Fruit fly (Drosophila melanogaster) whole organism, embryonic: ENCODE results near the gene Paics.
A peak's percentile ranks its signal among the peaks of the same experiment; 100 is the strongest.

Source experiments
- CG10431 ChIP-seq: fragments of 200-800 bp; sonication (Bioruptor generic); optimal IDR thresholded peaks from 3 replicates; lab custom pipeline; 2018; ENCODE audit warnings: missing biosample characterization, mild to moderate bottlenecking, missing genetic modification characterization
- CG10979 ChIP-seq: fragments of 200-800 bp; sonication (Bioruptor generic); optimal IDR thresholded peaks from 2 replicates; lab custom pipeline; 2018; ENCODE audit warnings: missing biosample characterization, mild to moderate bottlenecking, missing genetic modification characterization, moderate library complexity
- CG11247 ChIP-seq: fragments of 200-800 bp; sonication (Bioruptor generic); IDR thresholded peaks from 2 replicates; pipeline ENCODE4 v1.3.6; 2022; ENCODE audit warnings: missing biosample characterization, missing genetic modification characterization
- CG11695 ChIP-seq: fragments of 200-800 bp; sonication (Bioruptor generic); IDR thresholded peaks from 3 replicates; pipeline ENCODE4 v1.3.6; 2022; ENCODE audit warnings: missing biosample characterization, missing genetic modification characterization
- CG12236 ChIP-seq: fragments of 200-800 bp; sonication (Bioruptor generic); optimal IDR thresholded peaks from 2 replicates; lab custom pipeline; 2016; ENCODE audit warnings: missing biosample characterization, missing genetic modification characterization
- CG14441 ChIP-seq: fragments of 200-800 bp; sonication (Bioruptor generic); IDR thresholded peaks from 2 replicates; pipeline ENCODE4 v1.3.6; 2022; ENCODE audit warnings: missing biosample characterization, missing genetic modification characterization
- CG17361 ChIP-seq: fragments of 200-800 bp; sonication (Bioruptor generic); IDR thresholded peaks from 3 replicates; pipeline ENCODE4 v1.3.6; 2022; ENCODE audit warnings: missing biosample characterization, missing genetic modification characterization
- CG1792 ChIP-seq: fragments of 200-800 bp; sonication (Bioruptor generic); optimal IDR thresholded peaks from 2 replicates; lab custom pipeline; 2016; ENCODE audit warnings: missing biosample characterization, missing genetic modification characterization
- CG31365 ChIP-seq: fragments of 200-800 bp; sonication (Bioruptor generic); optimal IDR thresholded peaks from 2 replicates; lab custom pipeline; 2018; ENCODE audit warnings: missing biosample characterization, mild to moderate bottlenecking, missing genetic modification characterization
- CG31388 ChIP-seq: fragments of 200-800 bp; sonication (Bioruptor generic); optimal IDR thresholded peaks from 2 replicates; lab custom pipeline; 2016; ENCODE audit warnings: missing biosample characterization, missing genetic modification characterization
- CG3281 ChIP-seq: fragments of 200-800 bp; sonication (Bioruptor generic); optimal IDR thresholded peaks from 3 replicates; lab custom pipeline; 2017; ENCODE audit warnings: missing biosample characterization, mild to moderate bottlenecking, missing genetic modification characterization
- CG34224 ChIP-seq: fragments of 200-800 bp; sonication (Bioruptor generic); IDR thresholded peaks from 3 replicates; pipeline ENCODE4 v1.3.6; 2022; ENCODE audit warnings: missing biosample characterization, missing genetic modification characterization; ENCODE audit not compliant: partially characterized antibody
- CG43689 ChIP-seq: fragments of 200-800 bp; sonication (Bioruptor generic); IDR thresholded peaks from 2 replicates; pipeline ENCODE4 v1.3.6; 2022; ENCODE audit warnings: missing biosample characterization, missing genetic modification characterization
- CG7556 ChIP-seq: fragments of 200-800 bp; sonication (Bioruptor generic); optimal IDR thresholded peaks from 2 replicates; lab custom pipeline; 2017; ENCODE audit warnings: missing biosample characterization, mild to moderate bottlenecking, missing genetic modification characterization
- CG7963 ChIP-seq: fragments of 200-800 bp; sonication (Bioruptor generic); IDR thresholded peaks from 3 replicates; pipeline ENCODE4 v1.3.6; 2022; ENCODE audit warnings: missing biosample characterization, missing genetic modification characterization; ENCODE audit not compliant: partially characterized antibody
- CG9609 ChIP-seq: fragments of 200-800 bp; sonication (Bioruptor generic); optimal IDR thresholded peaks from 3 replicates; lab custom pipeline; 2016; ENCODE audit warnings: missing biosample characterization, missing genetic modification characterization
- CG9797 ChIP-seq: fragments of 200-800 bp; sonication (Bioruptor generic); optimal IDR thresholded peaks from 3 replicates; lab custom pipeline; 2018; ENCODE audit warnings: missing biosample characterization, mild to moderate bottlenecking, missing genetic modification characterization
- Ets97D ChIP-seq: fragments of 200-800 bp; sonication (Bioruptor generic); optimal IDR thresholded peaks from 3 replicates; lab custom pipeline; 2016; ENCODE audit warnings: missing biosample characterization, missing genetic modification characterization
- HHEX ChIP-seq: fragments of 200-800 bp; sonication (Bioruptor generic); optimal IDR thresholded peaks from 3 replicates; lab custom pipeline; 2017; ENCODE audit warnings: missing biosample characterization, mild to moderate bottlenecking, missing genetic modification characterization, missing genetic modification reagents
- Kr ChIP-seq: fragments of 200-800 bp; sonication (Bioruptor generic); optimal IDR thresholded peaks from 2 replicates; lab custom pipeline; 2017; ENCODE audit warnings: missing biosample characterization, mild to moderate bottlenecking, missing genetic modification characterization
- Lim3 ChIP-seq: fragments of 200-800 bp; sonication (Bioruptor generic); IDR thresholded peaks from 2 replicates; pipeline ENCODE4 v1.3.6; 2022; ENCODE audit warnings: missing biosample characterization, missing genetic modification characterization
- Mes4 ChIP-seq: fragments of 200-800 bp; sonication (Bioruptor generic); optimal IDR thresholded peaks from 2 replicates; lab custom pipeline; 2016; ENCODE audit warnings: missing biosample characterization, missing genetic modification characterization
- NFAT ChIP-seq: fragments of 200-800 bp; sonication (Bioruptor generic); IDR thresholded peaks from 2 replicates; pipeline ENCODE4 v1.3.6; 2022; ENCODE audit warnings: missing biosample characterization, missing genetic modification characterization
- Nf-YA ChIP-seq: fragments of 200-800 bp; sonication (Bioruptor generic); IDR thresholded peaks from 2 replicates; pipeline ENCODE4 v1.3.6; 2022; ENCODE audit warnings: missing biosample characterization, missing genetic modification characterization
- Nf-YB ChIP-seq: fragments of 200-800 bp; sonication (Bioruptor generic); optimal IDR thresholded peaks from 3 replicates; lab custom pipeline; 2019; ENCODE audit warnings: missing biosample characterization, mild to moderate bottlenecking, missing genetic modification characterization, moderate library complexity
- PHDP ChIP-seq: fragments of 200-800 bp; sonication (Bioruptor generic); optimal IDR thresholded peaks from 3 replicates; lab custom pipeline; 2018; ENCODE audit warnings: missing biosample characterization, mild to moderate bottlenecking, missing genetic modification characterization, moderate library complexity
- Poxn ChIP-seq: fragments of 200-800 bp; sonication (Bioruptor generic); IDR thresholded peaks from 2 replicates; pipeline ENCODE4 v1.3.6; 2022; ENCODE audit warnings: missing biosample characterization, missing genetic modification characterization
- TFAM ChIP-seq: fragments of 200-800 bp; sonication (Bioruptor generic); optimal IDR thresholded peaks from 2 replicates; lab custom pipeline; 2017; ENCODE audit warnings: missing biosample characterization, missing genetic modification characterization, inconsistent platforms
- Xbp1 ChIP-seq: fragments of 200-800 bp; sonication (Bioruptor generic); optimal IDR thresholded peaks from 3 replicates; lab custom pipeline; 2016; ENCODE audit warnings: missing biosample characterization, mild to moderate bottlenecking, missing genetic modification characterization
- bbx ChIP-seq: fragments of 200-800 bp; sonication (Bioruptor generic); IDR thresholded peaks from 2 replicates; pipeline ENCODE4 v1.3.6; 2022; ENCODE audit warnings: missing biosample characterization, missing genetic modification characterization; ENCODE audit not compliant: partially characterized antibody
- bowl ChIP-seq: fragments of 200-800 bp; sonication (Bioruptor generic); IDR thresholded peaks from 2 replicates; pipeline ENCODE4 v1.3.6; 2022; ENCODE audit warnings: missing biosample characterization, missing genetic modification characterization
- cas ChIP-seq: fragments of 200-800 bp; sonication (Bioruptor generic); IDR thresholded peaks from 2 replicates; pipeline ENCODE4 v1.3.6; 2022; ENCODE audit warnings: missing biosample characterization, missing genetic modification characterization
- dysf ChIP-seq: fragments of 200-800 bp; sonication (Bioruptor generic); IDR thresholded peaks from 3 replicates; pipeline ENCODE4 v1.3.6; 2022; ENCODE audit warnings: missing biosample characterization, missing genetic modification characterization
- grn ChIP-seq: fragments of 200-800 bp; sonication (Bioruptor generic); optimal IDR thresholded peaks from 3 replicates; lab custom pipeline; 2017; ENCODE audit warnings: missing biosample characterization, missing genetic modification characterization
- gro ChIP-seq: fragments of 200-800 bp; sonication (Bioruptor generic); optimal IDR thresholded peaks from 2 replicates; lab custom pipeline; 2016; ENCODE audit warnings: missing biosample characterization, missing genetic modification characterization
- h ChIP-seq: fragments of >200 bp; optimal IDR thresholded peaks from 2 replicates; lab custom pipeline; 2017
- hbn ChIP-seq: fragments of 200-800 bp; sonication (Bioruptor generic); IDR thresholded peaks from 2 replicates; pipeline ENCODE4 v1.3.6; 2022; ENCODE audit warnings: missing biosample characterization, missing genetic modification characterization; ENCODE audit not compliant: partially characterized antibody
- jigr1 ChIP-seq: fragments of 200-800 bp; sonication (Bioruptor generic); IDR thresholded peaks from 3 replicates; pipeline ENCODE4 v1.3.6; 2022; ENCODE audit warnings: missing biosample characterization, missing genetic modification characterization
- jumu ChIP-seq: fragments of 200-800 bp; sonication (Bioruptor generic); optimal IDR thresholded peaks from 3 replicates; lab custom pipeline; 2016; ENCODE audit warnings: missing biosample characterization, missing genetic modification characterization
- klu ChIP-seq: fragments of 200-800 bp; sonication (Bioruptor generic); IDR thresholded peaks from 2 replicates; pipeline ENCODE4 v1.3.6; 2022; ENCODE audit warnings: missing biosample characterization, missing genetic modification characterization
- lab ChIP-seq: fragments of 200-800 bp; sonication (Bioruptor generic); optimal IDR thresholded peaks from 3 replicates; lab custom pipeline; 2017; ENCODE audit warnings: missing biosample characterization, missing genetic modification characterization, mild to moderate bottlenecking, moderate library complexity, missing genetic modification reagents
- lov ChIP-seq, 2 experiments: fragments of 200-800 bp in 1 of 2; fragments of >200 bp in 1 of 2; sonication (Bioruptor generic) in 1 of 2; IDR thresholded peaks in 1 of 2; optimal IDR thresholded peaks in 1 of 2; 2 replicates in 1 of 2; 3 replicates in 1 of 2; pipeline versions ENCODE4 v1.3.6 to Lab custom; 2017 to 2022; ENCODE audit warnings: missing biosample characterization in 1 of 2, missing genetic modification characterization in 1 of 2
- nom ChIP-seq: fragments of 200-800 bp; sonication (Bioruptor generic); optimal IDR thresholded peaks from 2 replicates; lab custom pipeline; 2017; ENCODE audit warnings: missing biosample characterization, missing genetic modification characterization, mild to moderate bottlenecking, moderate library complexity, missing genetic modification reagents
- row ChIP-seq: fragments of 200-800 bp; sonication (Bioruptor generic); IDR thresholded peaks from 3 replicates; pipeline ENCODE4 v1.3.6; 2022; ENCODE audit warnings: missing biosample characterization, missing genetic modification characterization
- run ChIP-seq: fragments of 200-800 bp; sonication (Bioruptor generic); optimal IDR thresholded peaks from 3 replicates; lab custom pipeline; 2018; ENCODE audit warnings: missing biosample characterization, mild to moderate bottlenecking, missing genetic modification characterization
- sisA ChIP-seq: fragments of 200-800 bp; sonication (Bioruptor generic); IDR thresholded peaks from 2 replicates; pipeline ENCODE4 v1.3.6; 2022; ENCODE audit warnings: missing biosample characterization, missing genetic modification characterization
- trem ChIP-seq: fragments of 200-800 bp; optimal IDR thresholded peaks from 3 replicates; lab custom pipeline; 2019; ENCODE audit warnings: missing biosample characterization, mild to moderate bottlenecking, missing genetic modification characterization, moderate library complexity
- vnd ChIP-seq: fragments of 200-800 bp; sonication (Bioruptor generic); IDR thresholded peaks from 3 replicates; pipeline ENCODE4 v1.3.6; 2022; ENCODE audit warnings: missing biosample characterization, missing genetic modification characterization; ENCODE audit not compliant: partially characterized antibody
- zf30C ChIP-seq: fragments of 200-800 bp; sonication (Bioruptor generic); optimal IDR thresholded peaks from 3 replicates; lab custom pipeline; 2018; ENCODE audit warnings: missing biosample characterization, mild to moderate bottlenecking, missing genetic modification characterization

Paics gene

dm6 chrX:12750928-12751631 is 9.3 kb downstream of the Paics start (continued):
- peak; percentile 99 for TF ChIP-seq jigr1 (GFP tag; lab: Robert Waterston, UW)
- peak; percentile 100 for TF ChIP-seq sisA
- peak; percentile 99 for TF ChIP-seq CG10979 (tag; lab: Kevin White, UChicago)
- TF ChIP-seq nom (GFP tag; lab: Kevin White, UChicago): peak; percentile 99
- peak; percentile 100 for TF ChIP-seq HHEX
- TF ChIP-seq CG10431 (GFP tag; lab: Kevin White, UChicago): peak; percentile 98
- TF ChIP-seq Nf-YA: peak; percentile 99
- TF ChIP-seq bbx (GFP tag; lab: Robert Waterston, UW): no peak; the same call in 1 of the 2 replicates
- peak; percentile 100 for TF ChIP-seq PHDP (tag; lab: Kevin White, UChicago)
- peak; percentile 100 for TF ChIP-seq run (tag; lab: Kevin White, UChicago)
- TF ChIP-seq zf30C (GFP tag; lab: Kevin White, UChicago): peak; percentile 50
- TF ChIP-seq trem (tag; lab: Kevin White, UChicago): peak; percentile 97
- peak; percentile 100 for TF ChIP-seq CG43689
- TF ChIP-seq CG17361: peak; percentile 100
- TF ChIP-seq Kr: peak; percentile 95
- TF ChIP-seq CG9609 (GFP tag; lab: Kevin White, UChicago): peak; percentile 100
- peak; percentile 100 for TF ChIP-seq CG3281 (GFP tag; lab: Kevin White, UChicago)
- TF ChIP-seq CG9797 (GFP tag; lab: Kevin White, UChicago): peak; percentile 74
- TF ChIP-seq lov (optimal IDR thresholded peaks at IDR 0.05; lab: Kevin White, UChicago): no peak
- TF ChIP-seq lov (GFP tag; IDR thresholded peaks at IDR 0.05; lab: Robert Waterston, UW): peak; percentile 98
- TF ChIP-seq CG7556: peak; percentile 100
- TF ChIP-seq CG31388 (GFP tag; lab: Kevin White, UChicago): peak; percentile 99
- peak; percentile 99 for TF ChIP-seq CG12236 (GFP tag; lab: Kevin White, UChicago)
- peak; percentile 89 for TF ChIP-seq grn (GFP tag; lab: Kevin White, UChicago)
- TF ChIP-seq Lim3 (GFP tag; lab: Robert Waterston, UW): peak; percentile 98
- TF ChIP-seq CG11695 (GFP tag; lab: Robert Waterston, UW): peak; percentile 100
- peak; percentile 100 for TF ChIP-seq Mes4
- no peak for TF ChIP-seq CG34224 (GFP tag; lab: Robert Waterston, UW)
- TF ChIP-seq cas (GFP tag; lab: Robert Waterston, UW): peak; percentile 99
- TF ChIP-seq TFAM: peak; percentile 96
- TF ChIP-seq Nf-YB (GFP tag; lab: Kevin White, UChicago): peak; percentile 93
- peak; percentile 100 for TF ChIP-seq Poxn
- no peak for TF ChIP-seq h
- peak; percentile 99 for TF ChIP-seq Xbp1 (GFP tag; lab: Kevin White, UChicago)
- peak; percentile 61; the same call in 1 of the 3 replicates for TF ChIP-seq vnd (GFP tag; lab: Robert Waterston, UW)
- TF ChIP-seq CG31365 (tag; lab: Kevin White, UChicago): peak; percentile 95
- TF ChIP-seq Ets97D: peak; percentile 95
- TF ChIP-seq lab: peak; percentile 100
- peak; percentile 100 for TF ChIP-seq dysf
- peak; percentile 100 for TF ChIP-seq CG14441
- TF ChIP-seq NFAT: peak; percentile 99
- peak; percentile 100 for TF ChIP-seq gro
- peak; percentile 100 for TF ChIP-seq klu
- TF ChIP-seq jumu (GFP tag; lab: Kevin White, UChicago): peak; percentile 99
- TF ChIP-seq CG1792 (GFP tag; lab: Kevin White, UChicago): peak; percentile 100
- TF ChIP-seq hbn: no peak
- peak; percentile 99 for TF ChIP-seq row (GFP tag; lab: Robert Waterston, UW)
- TF ChIP-seq CG7963 (GFP tag; lab: Robert Waterston, UW): peak; percentile 62; the same call in 2 of the 3 replicates
- TF ChIP-seq bowl (GFP tag; lab: Robert Waterston, UW): peak; percentile 98
- TF ChIP-seq CG11247: peak; percentile 99
